Worm (Caenorhabditis elegans): ENCODE data around the gene col-154.

DNA sequence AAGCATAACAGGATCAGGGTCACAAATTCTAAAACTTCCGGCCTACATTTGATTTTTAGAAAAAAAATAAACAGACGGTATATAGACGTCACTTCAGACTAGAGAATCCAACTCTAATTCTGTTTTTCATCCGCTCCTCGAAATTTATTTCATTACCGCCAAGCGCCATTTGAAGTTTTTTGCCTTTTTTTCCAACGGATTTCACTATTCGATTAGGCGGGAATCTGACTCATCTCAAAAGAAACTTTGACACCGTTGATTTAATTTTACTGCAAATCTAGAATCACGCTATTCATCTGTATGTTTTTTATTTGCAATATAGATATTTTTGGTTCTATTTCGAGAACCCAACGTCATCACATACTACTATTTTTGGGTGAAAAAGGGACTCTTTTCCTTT is 45.7 kb downstream of the col-154 start:
- TF ChIP-seq ztf-11 (tag; optimal IDR thresholded peaks at IDR 0.05) (no peak), aly-2 (tag; optimal IDR thresholded peaks at IDR 0.05) (no peak), nfya-1 (tag; optimal IDR thresholded peaks at IDR 0.05; ENCODE audit: insufficient read depth) (no peak), nhr-67 (tag; optimal IDR thresholded peaks at IDR 0.05) (no peak), mdl-1 (tag; optimal IDR thresholded peaks at IDR 0.05) (no peak), unc-39 (tag; optimal IDR thresholded peaks at IDR 0.05) (no peak), skn-1 (tag; optimal IDR thresholded peaks at IDR 0.05) (no peak), unc-62 (GFP tag; optimal IDR thresholded peaks at IDR 0.05) (no peak), zag-1 (tag; optimal IDR thresholded peaks at IDR 0.05) (no peak), egl-27 (tag; optimal IDR thresholded peaks at IDR 0.05) (no peak), hmg-11 (tag; optimal IDR thresholded peaks at IDR 0.05) (no peak)

Measured in whole organism, L3 larva.